Worm (Caenorhabditis elegans): ENCODE results near the gene R09D1.12.

ce11 chrII:9412086-9412608, 39.9 kb downstream of the R09D1.12 start, which contains the start of gene arrd-3:
- TF ChIP-seq unc-130 (tag; optimal IDR thresholded peaks at IDR 0.05): no peak
- TF ChIP-seq hlh-17 (GFP tag; optimal IDR thresholded peaks at IDR 0.05; ENCODE audit: borderline replicate concordance): no peak
- TF ChIP-seq tbx-2 (tag; optimal IDR thresholded peaks at IDR 0.05): no peak
- TF ChIP-seq vab-15 (tag; optimal IDR thresholded peaks at IDR 0.05): no peak
- TF ChIP-seq pqm-1 (tag; optimal IDR thresholded peaks at IDR 0.05): no peak
- no peak for TF ChIP-seq xbp-1 (tag; optimal IDR thresholded peaks at IDR 0.05)
- TF ChIP-seq nhr-11 (tag; optimal IDR thresholded peaks at IDR 0.05): no peak
- no peak for TF ChIP-seq lin-39 (tag; optimal IDR thresholded peaks at IDR 0.05)
- TF ChIP-seq skn-1 (tag; optimal IDR thresholded peaks at IDR 0.05): no peak
- no peak for TF ChIP-seq ztf-4 (tag; optimal IDR thresholded peaks at IDR 0.05)
- no peak for TF ChIP-seq ztf-11 (tag; optimal IDR thresholded peaks at IDR 0.05)

All from whole organism, L1 larva.